Worm (Caenorhabditis elegans) whole organism, midembryonic: ENCODE results near the gene bnc-1.

ENCODE experiments used
- flt-1 ChIP-seq: fragments of 200-800 bp; sonication (Bioruptor generic); IDR thresholded peaks from 2 replicates; pipeline ENCODE4 v1.3.6; 2022; ENCODE audit warnings: missing genetic modification characterization, missing compliant biosample characterization
- med-1 ChIP-seq: sonication (generic microtip); optimal IDR thresholded peaks from 2 replicates; lab custom pipeline; 2017; ENCODE audit warnings: missing genetic modification characterization, mild to moderate bottlenecking, missing compliant biosample characterization, antibody characterized with exemption, missing genetic modification reagents; ENCODE audit not compliant: insufficient read depth
- ref-1 ChIP-seq: fragments of 200-800 bp; sonication (Bioruptor generic); conservative IDR thresholded peaks from 2 replicates; pipeline ENCODE4 v1.3.6; 2022; ENCODE audit warnings: missing genetic modification reagents, missing genetic modification characterization, missing compliant biosample characterization
- tab-1 ChIP-seq: fragments of 200-800 bp; sonication (Bioruptor generic); IDR thresholded peaks from 2 replicates; pipeline ENCODE4 v1.3.6; 2022; ENCODE audit warnings: missing genetic modification characterization, missing compliant biosample characterization
- ztf-29 ChIP-seq: fragments of 200-800 bp; sonication (Bioruptor generic); IDR thresholded peaks from 2 replicates; pipeline ENCODE4 v1.3.6; 2022; ENCODE audit warnings: missing genetic modification reagents, missing genetic modification characterization, missing compliant biosample characterization

DNA sequence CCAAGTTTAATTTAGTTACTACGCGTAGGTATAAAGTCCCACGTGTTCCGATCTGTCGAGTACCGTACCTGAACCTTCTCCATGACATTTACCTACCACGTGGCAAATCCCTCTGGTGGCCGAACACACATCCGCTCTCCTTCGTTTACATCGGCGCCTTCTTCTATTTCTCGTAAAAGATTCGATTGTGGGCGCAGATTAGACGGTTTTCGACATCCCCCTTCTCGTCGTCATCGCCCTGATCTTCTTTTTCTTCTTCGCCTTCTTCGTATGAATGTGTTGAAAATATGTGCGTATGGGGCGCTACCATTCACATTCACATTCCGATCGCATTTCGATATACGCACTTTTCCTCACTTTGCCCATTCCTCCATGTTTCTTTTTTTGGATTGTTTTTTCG, 19.9 kb upstream of the bnc-1 start:
- TF ChIP-seq flt-1 (no peak), tab-1 (GFP tag; lab: Robert Waterston, UW) (no peak), ztf-29 (no peak), ref-1 (GFP tag; lab: Robert Waterston, UW) (no peak), med-1 (GFP tag; lab: Kevin White, UChicago) (no peak)
